Fruit fly (Drosophila melanogaster) whole organism, embryonic: ENCODE results near the gene CG16854.
A peak's percentile ranks its signal among the peaks of the same experiment; 100 is the strongest.

Source experiments
- CG12769 ChIP-seq: fragments of 200-800 bp; sonication (Bioruptor generic); optimal IDR thresholded peaks from 2 replicates; lab custom pipeline; 2019; ENCODE audit warnings: missing biosample characterization, mild to moderate bottlenecking, missing genetic modification characterization, moderate library complexity
- CG14667 ChIP-seq: fragments of 200-800 bp; sonication (Bioruptor generic); IDR thresholded peaks from 2 replicates; pipeline ENCODE4 v1.3.6; 2022; ENCODE audit warnings: missing biosample characterization, missing genetic modification characterization
- CG14965 ChIP-seq: fragments of 200-800 bp; sonication (Bioruptor generic); optimal IDR thresholded peaks from 2 replicates; lab custom pipeline; 2016; ENCODE audit warnings: missing biosample characterization, missing genetic modification characterization, borderline replicate concordance
- CG15269 ChIP-seq: fragments of 200-800 bp; sonication (Bioruptor generic); optimal IDR thresholded peaks from 2 replicates; lab custom pipeline; 2018; ENCODE audit warnings: missing biosample characterization, mild to moderate bottlenecking, missing genetic modification characterization, moderate library complexity
- CG15696 ChIP-seq: fragments of 200-800 bp; sonication (Bioruptor generic); optimal IDR thresholded peaks from 2 replicates; lab custom pipeline; 2019; ENCODE audit warnings: missing biosample characterization, mild to moderate bottlenecking, missing genetic modification characterization, moderate library complexity
- CG17612 ChIP-seq: fragments of 200-800 bp; sonication (Bioruptor generic); IDR thresholded peaks from 2 replicates; pipeline ENCODE4 v1.3.6; 2022; ENCODE audit warnings: missing biosample characterization, missing genetic modification characterization
- CG2199 ChIP-seq: fragments of 200-800 bp; sonication (Bioruptor generic); IDR thresholded peaks from 3 replicates; pipeline ENCODE4 v1.3.6; 2022; ENCODE audit warnings: missing biosample characterization, missing genetic modification characterization
- CG32772 ChIP-seq: fragments of 200-800 bp; sonication (Bioruptor generic); IDR thresholded peaks from 2 replicates; pipeline ENCODE4 v1.3.6; 2022; ENCODE audit warnings: missing biosample characterization, missing genetic modification characterization
- CG5245 ChIP-seq: fragments of 200-800 bp; sonication (Bioruptor generic); optimal IDR thresholded peaks from 3 replicates; lab custom pipeline; 2016; ENCODE audit warnings: missing biosample characterization, missing genetic modification characterization
- CG8290 ChIP-seq, 3 experiments: fragments of 200-800 bp; sonication (Bioruptor generic); optimal IDR thresholded peaks; 2 replicates each; lab custom pipeline; 2016 to 2019; ENCODE audit warnings: missing biosample characterization in 3 of 3, missing genetic modification characterization in 3 of 3, mild to moderate bottlenecking in 2 of 3, moderate library complexity in 1 of 3
- Ets65A ChIP-seq: fragments of 200-800 bp; sonication (Bioruptor generic); peaks from one replicate; lab custom pipeline; 2016; ENCODE audit warnings: missing biosample characterization, missing genetic modification characterization
- Ets97D ChIP-seq: fragments of 200-800 bp; sonication (Bioruptor generic); optimal IDR thresholded peaks from 3 replicates; lab custom pipeline; 2016; ENCODE audit warnings: missing biosample characterization, missing genetic modification characterization
- Hand ChIP-seq: fragments of 200-800 bp; sonication (Bioruptor generic); optimal IDR thresholded peaks from 2 replicates; lab custom pipeline; 2017; ENCODE audit warnings: mild to moderate bottlenecking, missing biosample characterization, missing genetic modification reagents, missing genetic modification characterization
- Hmx ChIP-seq: fragments of 200-800 bp; sonication (Bioruptor generic); optimal IDR thresholded peaks from 2 replicates; lab custom pipeline; 2016; ENCODE audit warnings: missing biosample characterization, missing genetic modification characterization
- Med ChIP-seq: fragments of 200-800 bp; sonication (Bioruptor generic); peaks from one replicate; lab custom pipeline; 2016; ENCODE audit warnings: missing biosample characterization, missing genetic modification characterization, mild to moderate bottlenecking, inconsistent platforms, moderate library complexity
- Nf-YA ChIP-seq: fragments of 200-800 bp; sonication (Bioruptor generic); IDR thresholded peaks from 2 replicates; pipeline ENCODE4 v1.3.6; 2022; ENCODE audit warnings: missing biosample characterization, missing genetic modification characterization
- ap ChIP-seq: fragments of 200-800 bp; sonication (Bioruptor generic); IDR thresholded peaks from 2 replicates; pipeline ENCODE4 v1.3.6; 2022; ENCODE audit warnings: missing biosample characterization, missing genetic modification characterization
- bbx ChIP-seq: fragments of 200-800 bp; sonication (Bioruptor generic); IDR thresholded peaks from 2 replicates; pipeline ENCODE4 v1.3.6; 2022; ENCODE audit warnings: missing biosample characterization, missing genetic modification characterization; ENCODE audit not compliant: partially characterized antibody
- cg ChIP-seq: fragments of 200-800 bp; sonication (Bioruptor generic); optimal IDR thresholded peaks from 3 replicates; lab custom pipeline; 2019; ENCODE audit warnings: missing biosample characterization, mild to moderate bottlenecking, missing genetic modification characterization, moderate library complexity
- chinmo ChIP-seq: fragments of 200-800 bp; sonication (Bioruptor generic); IDR thresholded peaks from 4 replicates; pipeline ENCODE4 v1.3.6; 2022; ENCODE audit warnings: missing biosample characterization, missing genetic modification characterization; ENCODE audit not compliant: partially characterized antibody
- ewg ChIP-seq: fragments of 200-800 bp; sonication (Bioruptor generic); optimal IDR thresholded peaks from 3 replicates; lab custom pipeline; 2017; ENCODE audit warnings: mild to moderate bottlenecking, missing biosample characterization, missing genetic modification reagents, missing genetic modification characterization
- p53 ChIP-seq: fragments of 200-800 bp; sonication (Bioruptor generic); optimal IDR thresholded peaks from 2 replicates; lab custom pipeline; 2016; ENCODE audit warnings: missing biosample characterization, missing genetic modification characterization
- pb ChIP-seq: fragments of 200-800 bp; sonication (Bioruptor generic); optimal IDR thresholded peaks from 3 replicates; lab custom pipeline; 2016; ENCODE audit warnings: missing biosample characterization, missing genetic modification characterization
- pita ChIP-seq: fragments of 200-800 bp; sonication (Bioruptor generic); optimal IDR thresholded peaks from 2 replicates; lab custom pipeline; 2017; ENCODE audit warnings: missing biosample characterization, mild to moderate bottlenecking, missing genetic modification characterization
- tgo ChIP-seq: fragments of 200-800 bp; sonication (Bioruptor generic); IDR thresholded peaks from 3 replicates; pipeline ENCODE4 v1.3.6; 2022; ENCODE audit warnings: missing biosample characterization, missing genetic modification characterization
- tll ChIP-seq, 2 experiments: fragments of 200-800 bp in 1 of 2; fragments of >200 bp in 1 of 2; sonication (Bioruptor generic) in 1 of 2; optimal IDR thresholded peaks; 2 replicates each; lab custom pipeline; 2017 to 2019; ENCODE audit warnings: missing biosample characterization in 2 of 2, missing genetic modification characterization in 2 of 2, mild to moderate bottlenecking in 1 of 2, moderate library complexity in 1 of 2

Gene CG16854

dm6 chr2L:11130151-11131008 is 43.9 kb downstream of the CG16854 start, which contains the start of the genes RfC38 and CG4751 (continued):
- TF ChIP-seq CG14965 (GFP tag; lab: Kevin White, UChicago), result no peak
- peak; percentile 4 for TF ChIP-seq pb (GFP tag; lab: Kevin White, UChicago)
- no peak for TF ChIP-seq Hand (GFP tag; lab: Kevin White, UChicago)
- TF ChIP-seq CG32772 (GFP tag; lab: Robert Waterston, UW), result no peak
- no peak for TF ChIP-seq Nf-YA (GFP tag; lab: Robert Waterston, UW)
- no peak for TF ChIP-seq CG14667 (GFP tag; lab: Robert Waterston, UW)
- peak; percentile 19 for TF ChIP-seq p53 (GFP tag; lab: Kevin White, UChicago)
- TF ChIP-seq CG15269, result no peak
- TF ChIP-seq pita, result no peak
- no peak for TF ChIP-seq ap (GFP tag; lab: Robert Waterston, UW)
- TF ChIP-seq CG8290 (GFP tag; optimal IDR thresholded peaks at IDR 0.05; lab: Kevin White, UChicago), result no peak
- TF ChIP-seq CG8290 (tag; optimal IDR thresholded peaks at IDR 0.05; lab: Kevin White, UChicago), result no peak
- no peak for TF ChIP-seq ewg (GFP tag; lab: Kevin White, UChicago)
- TF ChIP-seq cg (GFP tag; lab: Kevin White, UChicago), result no peak
- peak; percentile 50 for TF ChIP-seq Ets97D (GFP tag; lab: Kevin White, UChicago)
- peak; percentile 73 for TF ChIP-seq bbx (GFP tag; lab: Robert Waterston, UW)

dm6 chr2L:11136093-11136492 is 49.6 kb downstream of the CG16854 start, which contains the start of gene hgo:
Gene hgo (plus strand): TSS chr2L:11136393.
- no peak for TF ChIP-seq CG5245 (GFP tag; lab: Kevin White, UChicago)
- peak; percentile 40 for TF ChIP-seq Ets65A (GFP tag; lab: Kevin White, UChicago)
- peak; percentile 52; the same call in 1 of the 3 replicates for TF ChIP-seq CG2199
- no peak for TF ChIP-seq tgo (GFP tag; lab: Robert Waterston, UW)
- no peak for TF ChIP-seq CG12769 (tag; lab: Kevin White, UChicago)
- no peak for TF ChIP-seq CG17612
- no peak for TF ChIP-seq tll (GFP tag; optimal IDR thresholded peaks at IDR 0.05; lab: Kevin White, UChicago)
- TF ChIP-seq CG15696 (tag; lab: Kevin White, UChicago), result no peak
- TF ChIP-seq Hmx (GFP tag; lab: Kevin White, UChicago), result no peak
- TF ChIP-seq Med, result no peak
- TF ChIP-seq chinmo (GFP tag; lab: Robert Waterston, UW), result peak; percentile 34; the same call in 1 of the 4 replicates
